Fruit fly (Drosophila melanogaster): Measurements from ENCODE around the gene Jon74E.
A peak's percentile ranks its signal among the peaks of the same experiment; 100 is the strongest.

Jon74E gene

dm6 chr3L:17549049-17549876 is at the start of gene Jon74E, which contains the start of gene CG7542:
Gene Jon74E (minus strand): TSS chr3L:17549127.
Gene CG7542 (plus strand): TSS chr3L:17549826.
- TF ChIP-seq CG2199 (GFP tag; IDR thresholded peaks at IDR 0.05) (peak; percentile 44; the same call in 1 of the 3 replicates), mirr (GFP tag; optimal IDR thresholded peaks at IDR 0.05) (peak; percentile 93), chinmo (GFP tag; IDR thresholded peaks at IDR 0.05; ENCODE audit: partially characterized antibody) (0 out of 4 replicates have a peak, but pooled peaks have one; percentile 21), sug (tag; optimal IDR thresholded peaks at IDR 0.05) (peak; percentile 50), CG3281 (GFP tag; optimal IDR thresholded peaks at IDR 0.05) (no peak), CG12744 (GFP tag; optimal IDR thresholded peaks at IDR 0.05) (no peak), CG15601 (tag; optimal IDR thresholded peaks at IDR 0.05) (peak; percentile 93), CTCF (GFP tag; optimal IDR thresholded peaks at IDR 0.05) (peak; percentile 1), exex (tag; optimal IDR thresholded peaks at IDR 0.05) (peak; percentile 96), cwo (GFP tag; optimal IDR thresholded peaks at IDR 0.05) (peak; percentile 38), grn (GFP tag; optimal IDR thresholded peaks at IDR 0.05) (peak; percentile 14), Trl (optimal IDR thresholded peaks at IDR 0.05) (peak in 1 of 2 experiments; percentile 1), Trl (GFP tag; optimal IDR thresholded peaks at IDR 0.05) (no peak), CG34376 (GFP tag; optimal IDR thresholded peaks at IDR 0.05) (peak; percentile 34), CG31388 (GFP tag; optimal IDR thresholded peaks at IDR 0.05) (no peak), B-H2 (GFP tag; optimal IDR thresholded peaks at IDR 0.05) (no peak), sens (GFP tag) (peak; percentile 20), HmgZ (tag; optimal IDR thresholded peaks at IDR 0.05) (peak; percentile 2), CG18619 (GFP tag; optimal IDR thresholded peaks at IDR 0.05) (no peak), CG3163 (GFP tag; optimal IDR thresholded peaks at IDR 0.05) (peak; percentile 86), da (GFP tag; optimal IDR thresholded peaks at IDR 0.05) (no peak), stwl (tag; optimal IDR thresholded peaks at IDR 0.05) (no peak)

DNA sequence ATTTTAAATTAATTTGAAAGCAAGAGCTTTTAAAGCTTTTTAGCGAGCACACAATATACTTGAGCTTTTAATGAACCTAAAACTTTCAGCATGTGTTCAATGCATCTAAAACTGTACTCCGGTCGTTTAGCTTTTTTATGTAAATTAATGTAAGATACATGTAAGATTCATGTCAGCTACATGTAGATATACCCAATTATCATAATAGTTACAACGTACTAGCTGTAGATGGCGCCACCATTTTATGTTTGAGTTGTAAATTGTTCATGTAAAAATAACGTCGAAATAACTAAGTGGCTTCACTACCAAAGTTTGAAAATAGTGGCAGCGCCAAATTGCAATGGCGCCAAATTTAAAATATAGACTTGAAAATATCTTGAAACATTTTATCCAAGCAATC is 48.0 kb upstream of the Jon74E start:
- no peak for TF ChIP-seq disco-r (GFP tag; optimal IDR thresholded peaks at IDR 0.05)
- TF ChIP-seq CG16779 (GFP tag; IDR thresholded peaks at IDR 0.05) = no peak
- no peak for TF ChIP-seq D19A (tag; optimal IDR thresholded peaks at IDR 0.05)
- no peak for TF ChIP-seq NC2β (GFP tag; optimal IDR thresholded peaks at IDR 0.05)
- TF ChIP-seq Hr78 (GFP tag; optimal IDR thresholded peaks at IDR 0.05) = no peak
- peak; percentile 65 for TF ChIP-seq pzg (GFP tag; optimal IDR thresholded peaks at IDR 0.05)
- TF ChIP-seq CG4854 (GFP tag; optimal IDR thresholded peaks at IDR 0.05) = peak; percentile 20
- peak; percentile 88 for TF ChIP-seq Dip2 (GFP tag; IDR thresholded peaks at IDR 0.05)
- TF ChIP-seq CG8290 (GFP tag; optimal IDR thresholded peaks at IDR 0.05) = peak; percentile 11
- peak in 1 of 2 experiments; percentile 49 for TF ChIP-seq CG8290 (tag; optimal IDR thresholded peaks at IDR 0.05)
- peak in 1 of 3 experiments; percentile 17 for TF ChIP-seq lola (GFP tag; optimal IDR thresholded peaks at IDR 0.05)
- peak; percentile 92 for TF ChIP-seq Med (GFP tag)
- peak; percentile 85 for TF ChIP-seq Bgb (GFP tag; IDR thresholded peaks at IDR 0.05; ENCODE audit: partially characterized antibody)
- TF ChIP-seq pfk (GFP tag; optimal IDR thresholded peaks at IDR 0.05) = no peak
- TF ChIP-seq gsb (GFP tag; IDR thresholded peaks at IDR 0.05) = no peak
- peak; percentile 19 for TF ChIP-seq gfzf (GFP tag; optimal IDR thresholded peaks at IDR 0.05)
- no peak for TF ChIP-seq Nf-YC (tag; optimal IDR thresholded peaks at IDR 0.05)
- peak; percentile 63 for TF ChIP-seq CG2712 (tag; optimal IDR thresholded peaks at IDR 0.05)
- TF ChIP-seq Sin3A (optimal IDR thresholded peaks at IDR 0.05) = no peak
- TF ChIP-seq E2f2 (GFP tag; IDR thresholded peaks at IDR 0.05) = peak; percentile 98
- TF ChIP-seq nerfin-1 (tag; optimal IDR thresholded peaks at IDR 0.05) = no peak
- TF ChIP-seq CG1603 (tag; optimal IDR thresholded peaks at IDR 0.05) = peak; percentile 56
- TF ChIP-seq CG17829 (tag; optimal IDR thresholded peaks at IDR 0.05) = peak; percentile 30
- peak; percentile 19 for TF ChIP-seq grau (tag; optimal IDR thresholded peaks at IDR 0.05)
- peak; percentile 27 for TF ChIP-seq nmo (GFP tag; optimal IDR thresholded peaks at IDR 0.05)
- no peak for TF ChIP-seq so (GFP tag; IDR thresholded peaks at IDR 0.05)
- peak; percentile 60 for TF ChIP-seq HmgD (GFP tag; optimal IDR thresholded peaks at IDR 0.05)
- peak; percentile 96 for TF ChIP-seq vvl (GFP tag; IDR thresholded peaks at IDR 0.05)
